Worm (Caenorhabditis elegans) whole organism, L4 larva: ENCODE results near the gene srz-9.

Experiments
- F26F4.8 ChIP-seq: fragments of 200-800 bp; sonication (Bioruptor generic); conservative IDR thresholded peaks from 2 replicates; pipeline ENCODE4 v1.3.6; 2022; ENCODE audit warnings: missing genetic modification characterization, missing compliant biosample characterization
- F44E2.7 ChIP-seq: fragments of 200-800 bp; sonication (Bioruptor generic); IDR thresholded peaks from 2 replicates; pipeline ENCODE4 v2.1.2; 2022; ENCODE audit warnings: missing genetic modification characterization, missing compliant biosample characterization
- F49E8.2 ChIP-seq: sonication (generic microtip); optimal IDR thresholded peaks from 2 replicates; lab custom pipeline; 2016; ENCODE audit warnings: missing compliant biosample characterization, mild to moderate bottlenecking, missing genetic modification characterization, borderline replicate concordance
- R02D3.7 ChIP-seq: fragments of 150-350 bp; sonication (generic microtip); optimal IDR thresholded peaks from 3 replicates; lab custom pipeline; 2014; ENCODE audit warnings: missing biosample characterization, missing genetic modification characterization
- Y105C5A.15 ChIP-seq: fragments of 200-800 bp; sonication (Bioruptor generic); IDR thresholded peaks from 2 replicates; pipeline ENCODE4 v1.3.6; 2022; ENCODE audit warnings: missing genetic modification characterization, missing compliant biosample characterization
- ZK337.2 ChIP-seq: fragments of 200-800 bp; sonication (Bioruptor generic); IDR thresholded peaks from 2 replicates; pipeline ENCODE4 v1.3.6; 2022; ENCODE audit warnings: missing genetic modification reagents, missing genetic modification characterization, missing compliant biosample characterization
- ZK546.5 ChIP-seq, 2 experiments: sonication (generic microtip); optimal IDR thresholded peaks; 2 replicates each; lab custom pipeline; 2017; ENCODE audit warnings: missing biosample characterization in 2 of 2, missing genetic modification characterization in 2 of 2
- aha-1 ChIP-seq: fragments of 150-350 bp; peaks from one replicate; lab custom pipeline; 2014; ENCODE audit warnings: missing biosample characterization, missing genetic modification characterization
- ceh-32 ChIP-seq: sonication (generic microtip); optimal IDR thresholded peaks from 2 replicates; lab custom pipeline; 2016; ENCODE audit warnings: mild to moderate bottlenecking, missing genetic modification characterization, missing compliant biosample characterization; ENCODE audit not compliant: poor library complexity
- ceh-82 ChIP-seq: sonication (generic microtip); optimal IDR thresholded peaks from 2 replicates; lab custom pipeline; 2017; ENCODE audit warnings: missing biosample characterization, missing genetic modification characterization
- daf-12 ChIP-seq: fragments of 150-350 bp; optimal IDR thresholded peaks from 2 replicates; lab custom pipeline; 2014; ENCODE audit warnings: missing biosample characterization, missing genetic modification reagents, missing genetic modification characterization
- daf-16 ChIP-seq, 3 experiments: sonication (generic microtip); optimal IDR thresholded peaks; 2 replicates each; lab custom pipeline; 2016 to 2017; ENCODE audit warnings: missing genetic modification characterization in 3 of 3, missing genetic modification reagents in 3 of 3, mild to moderate bottlenecking in 2 of 3, missing compliant biosample characterization in 2 of 3, missing biosample characterization in 1 of 3, moderate library complexity in 1 of 3
- daf-19 ChIP-seq: fragments of 200-800 bp; sonication (Bioruptor generic); conservative IDR thresholded peaks from 2 replicates; pipeline ENCODE4 v1.3.6; 2022; ENCODE audit warnings: missing genetic modification characterization, missing compliant biosample characterization
- daf-8 ChIP-seq: fragments of 200-800 bp; sonication (Bioruptor generic); IDR thresholded peaks from 2 replicates; pipeline ENCODE4 v1.3.6; 2022; ENCODE audit warnings: missing genetic modification characterization, missing compliant biosample characterization
- dmd-6 ChIP-seq: fragments of 200-800 bp; sonication (Bioruptor generic); IDR thresholded peaks from 2 replicates; pipeline ENCODE4 v1.3.6; 2022; ENCODE audit warnings: missing genetic modification reagents, missing genetic modification characterization, missing compliant biosample characterization
- duxl-1 ChIP-seq: sonication (generic microtip); optimal IDR thresholded peaks from 2 replicates; lab custom pipeline; 2016; ENCODE audit warnings: mild to moderate bottlenecking, missing genetic modification characterization, moderate library complexity, missing compliant biosample characterization; ENCODE audit not compliant: poor library complexity
- dve-1 ChIP-seq: sonication (generic microtip); optimal IDR thresholded peaks from 2 replicates; lab custom pipeline; 2017; ENCODE audit warnings: antibody characterized with exemption, mild to moderate bottlenecking, missing genetic modification characterization, missing compliant biosample characterization; ENCODE audit not compliant: insufficient read depth
- egl-27 ChIP-seq: sonication (generic microtip); optimal IDR thresholded peaks from 3 replicates; lab custom pipeline; 2017; ENCODE audit warnings: missing biosample characterization, missing genetic modification reagents, missing genetic modification characterization
- fkh-10 ChIP-seq: fragments of 150-350 bp; optimal IDR thresholded peaks from 2 replicates; lab custom pipeline; 2014; ENCODE audit warnings: missing biosample characterization, missing genetic modification reagents, missing genetic modification characterization
- fos-1 ChIP-seq: fragments of 150-350 bp; optimal IDR thresholded peaks from 2 replicates; lab custom pipeline; 2014; ENCODE audit warnings: missing biosample characterization, missing genetic modification characterization
- gei-8 ChIP-seq: fragments of 200-800 bp; sonication (Bioruptor generic); optimal IDR thresholded peaks from 2 replicates; lab custom pipeline; 2018; ENCODE audit warnings: mild to moderate bottlenecking, missing genetic modification characterization, missing compliant biosample characterization
- hmg-1.1 ChIP-seq: fragments of 200-800 bp; sonication (Bioruptor generic); IDR thresholded peaks from 2 replicates; pipeline ENCODE4 v1.3.6; 2022; ENCODE audit warnings: missing genetic modification reagents, missing genetic modification characterization, missing compliant biosample characterization
- jun-1 ChIP-seq: fragments of 150-350 bp; optimal IDR thresholded peaks from 2 replicates; lab custom pipeline; 2014; ENCODE audit warnings: missing biosample characterization, missing genetic modification reagents, missing genetic modification characterization
- lim-7 ChIP-seq: fragments of 200-800 bp; sonication (Bioruptor generic); IDR thresholded peaks from 2 replicates; pipeline ENCODE4 v1.3.6; 2022; ENCODE audit warnings: missing genetic modification characterization, missing compliant biosample characterization
- lin-15B ChIP-seq: fragments of 150-350 bp; sonication (generic microtip); optimal IDR thresholded peaks from 3 replicates; lab custom pipeline; 2014; ENCODE audit warnings: missing biosample characterization, missing genetic modification characterization
- lin-29 ChIP-seq: fragments of 200-800 bp; sonication (Bioruptor generic); IDR thresholded peaks from 2 replicates; pipeline ENCODE4 v1.3.6; 2022; ENCODE audit warnings: missing genetic modification reagents, missing genetic modification characterization, missing compliant biosample characterization
- lin-38 ChIP-seq: fragments of 200-800 bp; sonication (Bioruptor generic); IDR thresholded peaks from 2 replicates; pipeline ENCODE4 v1.3.6; 2022; ENCODE audit warnings: missing genetic modification reagents, missing genetic modification characterization, missing compliant biosample characterization
- lir-3 ChIP-seq: sonication (generic microtip); optimal IDR thresholded peaks from 2 replicates; lab custom pipeline; 2016; ENCODE audit warnings: mild to moderate bottlenecking, missing genetic modification characterization, missing compliant biosample characterization
- lsy-2 ChIP-seq, 2 experiments: fragments of 150-350 bp in 1 of 2; sonication (generic microtip) in 1 of 2; optimal IDR thresholded peaks; 2 replicates each; lab custom pipeline; 2014 to 2017; ENCODE audit warnings: missing biosample characterization in 2 of 2, missing genetic modification characterization in 2 of 2
- mdt-29 ChIP-seq: fragments of 200-800 bp; sonication (Bioruptor generic); IDR thresholded peaks from 2 replicates; pipeline ENCODE4 v1.3.6; 2022; ENCODE audit warnings: missing genetic modification reagents, missing genetic modification characterization, missing compliant biosample characterization
- nhr-25 ChIP-seq: sonication (generic microtip); optimal IDR thresholded peaks from 2 replicates; lab custom pipeline; 2017; ENCODE audit warnings: missing genetic modification characterization, mild to moderate bottlenecking, missing compliant biosample characterization, antibody characterized with exemption, moderate library complexity, borderline replicate concordance; ENCODE audit not compliant: insufficient read depth
- nhr-28 ChIP-seq: fragments of 150-350 bp; optimal IDR thresholded peaks from 2 replicates; lab custom pipeline; 2014; ENCODE audit warnings: missing biosample characterization, missing genetic modification characterization
- nhr-42 ChIP-seq: fragments of 200-800 bp; sonication (Bioruptor generic); IDR thresholded peaks from 2 replicates; pipeline ENCODE4 v1.3.6; 2022; ENCODE audit warnings: missing genetic modification characterization, missing compliant biosample characterization
- nhr-6 ChIP-seq: fragments of 150-350 bp; optimal IDR thresholded peaks from 2 replicates; lab custom pipeline; 2014; ENCODE audit warnings: missing biosample characterization, missing genetic modification characterization
- nhr-76 ChIP-seq: fragments of 150-350 bp; optimal IDR thresholded peaks from 2 replicates; lab custom pipeline; 2014; ENCODE audit warnings: missing biosample characterization, missing genetic modification characterization
- pha-4 ChIP-seq, 2 experiments: fragments of 150-350 bp in 1 of 2; fragments of 200-800 bp in 1 of 2; sonication (Bioruptor generic) in 1 of 2; IDR thresholded peaks in 1 of 2; optimal IDR thresholded peaks in 1 of 2; 2 replicates each; pipeline versions ENCODE4 v1.3.6 to Lab custom; 2014 to 2022; ENCODE audit warnings: missing genetic modification characterization in 2 of 2, missing genetic modification reagents in 2 of 2, missing biosample characterization in 1 of 2, missing compliant biosample characterization in 1 of 2
- php-3 ChIP-seq: fragments of 200-800 bp; sonication (Bioruptor generic); IDR thresholded peaks from 2 replicates; pipeline ENCODE4 v1.3.6; 2022; ENCODE audit warnings: missing genetic modification reagents, missing genetic modification characterization, missing compliant biosample characterization
- pqm-1 ChIP-seq: sonication (generic microtip); optimal IDR thresholded peaks from 2 replicates; lab custom pipeline; 2017; ENCODE audit warnings: missing biosample characterization, missing genetic modification characterization
- set-16 ChIP-seq: fragments of 200-800 bp; sonication (Bioruptor generic); IDR thresholded peaks from 2 replicates; pipeline ENCODE4 v1.3.6; 2022; ENCODE audit warnings: missing genetic modification reagents, missing genetic modification characterization, missing compliant biosample characterization
- skn-1 ChIP-seq: fragments of 150-350 bp; optimal IDR thresholded peaks from 2 replicates; lab custom pipeline; 2014; ENCODE audit warnings: missing biosample characterization, missing genetic modification characterization
- snpc-1.2 ChIP-seq: fragments of 200-800 bp; sonication (Bioruptor generic); IDR thresholded peaks from 2 replicates; pipeline ENCODE4 v1.3.6; 2022; ENCODE audit warnings: missing genetic modification reagents, missing genetic modification characterization, missing compliant biosample characterization
- snpc-4 ChIP-seq: fragments of 150-350 bp; optimal IDR thresholded peaks from 2 replicates; lab custom pipeline; 2014; ENCODE audit warnings: missing biosample characterization, missing genetic modification characterization
- spr-3 ChIP-seq: fragments of 200-800 bp; sonication (Bioruptor generic); optimal IDR thresholded peaks from 2 replicates; lab custom pipeline; 2018; ENCODE audit warnings: mild to moderate bottlenecking, missing genetic modification characterization, missing compliant biosample characterization
- tag-97 ChIP-seq: fragments of 200-800 bp; sonication (Bioruptor generic); IDR thresholded peaks from 2 replicates; pipeline ENCODE4 v1.3.6; 2022; ENCODE audit warnings: missing genetic modification characterization, missing compliant biosample characterization
- tra-1 ChIP-seq: fragments of 200-800 bp; sonication (Bioruptor generic); IDR thresholded peaks from 2 replicates; pipeline ENCODE4 v1.3.6; 2022; ENCODE audit warnings: missing genetic modification reagents, missing genetic modification characterization, missing compliant biosample characterization
- unc-130 ChIP-seq: sonication (generic microtip); optimal IDR thresholded peaks from 2 replicates; lab custom pipeline; 2016; ENCODE audit warnings: missing genetic modification reagents, missing genetic modification characterization, missing compliant biosample characterization
- zfp-2 ChIP-seq: sonication (generic microtip); optimal IDR thresholded peaks from 2 replicates; lab custom pipeline; 2016; ENCODE audit warnings: mild to moderate bottlenecking, missing genetic modification characterization, missing compliant biosample characterization
- zip-11 ChIP-seq: fragments of 200-800 bp; sonication (Bioruptor generic); IDR thresholded peaks from 2 replicates; pipeline ENCODE4 v1.3.6; 2022; ENCODE audit warnings: missing genetic modification characterization, missing compliant biosample characterization
- zip-2 ChIP-seq: fragments of 150-350 bp; optimal IDR thresholded peaks from 2 replicates; lab custom pipeline; 2014; ENCODE audit warnings: missing biosample characterization, missing genetic modification characterization
- ztf-7 ChIP-seq: fragments of 150-350 bp; optimal IDR thresholded peaks from 2 replicates; lab custom pipeline; 2014; ENCODE audit warnings: missing biosample characterization, missing genetic modification characterization

srz-9 gene

ce11 chrIII:1273655-1274328, 10.0 kb downstream of the srz-9 start, which contains the start of gene fbxa-29:
Gene fbxa-29 (minus strand): TSS chrIII:1273705.
- TF ChIP-seq tag-97 (GFP tag; lab: Robert Waterston, UW) (no peak), fos-1 (no peak), ceh-32 (tag; lab: Kevin White, UChicago) (no peak), jun-1 (no peak), fkh-10 (no peak), lin-29 (GFP tag; lab: Robert Waterston, UW) (no peak), spr-3 (GFP tag; lab: Kevin White, UChicago) (no peak), F44E2.7 (GFP tag; lab: Robert Waterston, UW) (no peak), daf-16 (GFP tag; optimal IDR thresholded peaks at IDR 0.05; lab: Kevin White, UChicago) (no peak), daf-16 (tag; optimal IDR thresholded peaks at IDR 0.05; lab: Kevin White, UChicago) (peak; percentile 51), ztf-7 (tag; lab: Kevin White, UChicago) (no peak), dve-1 (tag; lab: Kevin White, UChicago) (peak; percentile 12), F49E8.2 (tag; lab: Kevin White, UChicago) (no peak), lim-7 (GFP tag; lab: Robert Waterston, UW) (no peak), lir-3 (no peak), skn-1 (no peak), gei-8 (GFP tag; lab: Kevin White, UChicago) (no peak), egl-27 (tag; lab: Kevin White, UChicago) (no peak), nhr-6 (tag; lab: Kevin White, UChicago) (no peak), nhr-25 (no peak), pqm-1 (peak; percentile 61), ceh-82 (no peak), F26F4.8 (GFP tag; lab: Robert Waterston, UW) (no peak), php-3 (GFP tag; lab: Robert Waterston, UW) (peak; percentile 75; the same call in 1 of the 2 replicates), aha-1 (tag; lab: Kevin White, UChicago) (no peak), zfp-2 (tag; lab: Kevin White, UChicago) (no peak), R02D3.7 (tag; lab: Kevin White, UChicago) (no peak), zip-11 (GFP tag; lab: Robert Waterston, UW) (no peak), nhr-28 (tag; lab: Kevin White, UChicago) (peak; percentile 49), unc-130 (GFP tag; lab: Kevin White, UChicago) (no peak), nhr-76 (tag; lab: Kevin White, UChicago) (no peak), zip-2 (tag; lab: Kevin White, UChicago) (no peak), nhr-42 (GFP tag; lab: Robert Waterston, UW) (no peak), set-16 (GFP tag; lab: Robert Waterston, UW) (no peak), ZK546.5 (tag; optimal IDR thresholded peaks at IDR 0.05; lab: Kevin White, UChicago) (no peak), mdt-29 (GFP tag; lab: Robert Waterston, UW) (no peak), snpc-1.2 (no peak), snpc-4 (tag; lab: Kevin White, UChicago) (no peak), lin-15B (tag; lab: Kevin White, UChicago) (no peak), daf-12 (tag; lab: Kevin White, UChicago) (no peak), hmg-1.1 (GFP tag; lab: Robert Waterston, UW) (no peak), tra-1 (GFP tag; lab: Robert Waterston, UW) (no peak), lsy-2 (tag; optimal IDR thresholded peaks at IDR 0.05; lab: Kevin White, UChicago) (no peak), duxl-1 (tag; lab: Kevin White, UChicago) (no peak), daf-19 (GFP tag; lab: Robert Waterston, UW) (no peak), dmd-6 (GFP tag; lab: Robert Waterston, UW) (0 out of 2 replicates have a peak, but pooled peaks have one; percentile 10), lin-38 (GFP tag; lab: Robert Waterston, UW) (no peak), ZK337.2 (no peak), Y105C5A.15 (GFP tag; lab: Robert Waterston, UW) (no peak), daf-8 (GFP tag; lab: Robert Waterston, UW) (no peak), pha-4 (GFP tag; IDR thresholded peaks at IDR 0.05; lab: Robert Waterston, UW) (no peak), pha-4 (tag; optimal IDR thresholded peaks at IDR 0.05; lab: Kevin White, UChicago) (no peak)
